Fruit fly (Drosophila melanogaster): ENCODE results near the gene NELF-B.

Gene NELF-B

DNA sequence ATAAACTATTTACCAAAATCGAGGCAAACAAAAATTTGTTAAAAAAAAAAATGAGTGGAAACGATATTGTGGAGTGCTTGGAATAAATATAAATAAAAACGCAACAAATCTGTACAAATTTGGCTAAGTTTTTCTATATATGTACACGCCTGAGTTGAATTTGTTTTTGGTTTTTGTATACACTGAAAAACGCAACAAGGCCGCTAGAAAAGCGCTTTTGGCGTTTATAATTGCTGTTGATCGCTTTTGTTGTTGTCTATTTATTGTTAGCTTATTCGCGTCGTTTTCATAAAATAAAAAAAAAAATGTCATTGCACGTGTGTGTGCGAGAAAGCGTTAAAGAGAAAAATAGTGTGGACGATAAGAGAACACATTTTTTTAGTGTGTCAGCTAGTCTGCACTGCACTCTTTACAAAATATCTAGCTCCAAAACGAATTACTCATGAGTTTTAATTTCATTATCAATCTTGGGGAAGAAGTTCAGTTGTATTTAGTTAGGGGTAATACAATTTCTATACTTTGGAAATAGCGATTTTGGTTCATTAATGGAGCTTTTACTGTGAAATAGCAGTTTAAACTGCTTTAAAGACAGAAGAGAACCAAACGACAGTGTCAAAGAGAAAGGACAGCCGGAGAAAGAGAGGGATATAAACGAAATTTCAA lies 32.6 kb downstream of the NELF-B start:
- TF ChIP-seq Dll (optimal IDR thresholded peaks at IDR 0.05) (no peak), usp (GFP tag; optimal IDR thresholded peaks at IDR 0.05) (no peak), EcR (GFP tag; optimal IDR thresholded peaks at IDR 0.05) (no peak), pan (optimal IDR thresholded peaks at IDR 0.05) (no peak), psq (optimal IDR thresholded peaks at IDR 0.05) (no peak), CG8478 (optimal IDR thresholded peaks at IDR 0.05) (no peak)

DNA sequence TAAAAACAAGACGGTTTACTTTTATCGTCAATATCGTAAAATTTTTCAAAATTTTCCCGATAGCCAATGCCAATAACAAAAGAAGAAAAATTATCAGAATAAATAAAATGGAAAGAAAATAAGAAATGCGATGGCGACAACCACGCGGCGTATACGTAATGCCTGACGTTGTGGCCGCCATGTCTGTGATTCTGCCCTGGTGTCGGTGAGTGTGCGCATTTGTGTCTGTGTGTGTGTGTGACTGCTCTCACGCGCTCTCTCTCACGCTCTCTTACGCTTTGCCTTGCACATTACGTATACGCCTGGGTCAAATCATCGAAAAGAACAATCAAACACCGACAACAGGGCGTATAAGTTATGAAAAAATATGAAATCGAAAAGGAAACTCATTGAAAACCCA lies 33.3 kb downstream of the NELF-B start:
- TF ChIP-seq pan (optimal IDR thresholded peaks at IDR 0.05) (no peak), Dll (optimal IDR thresholded peaks at IDR 0.05) (peak; percentile 75)

DNA sequence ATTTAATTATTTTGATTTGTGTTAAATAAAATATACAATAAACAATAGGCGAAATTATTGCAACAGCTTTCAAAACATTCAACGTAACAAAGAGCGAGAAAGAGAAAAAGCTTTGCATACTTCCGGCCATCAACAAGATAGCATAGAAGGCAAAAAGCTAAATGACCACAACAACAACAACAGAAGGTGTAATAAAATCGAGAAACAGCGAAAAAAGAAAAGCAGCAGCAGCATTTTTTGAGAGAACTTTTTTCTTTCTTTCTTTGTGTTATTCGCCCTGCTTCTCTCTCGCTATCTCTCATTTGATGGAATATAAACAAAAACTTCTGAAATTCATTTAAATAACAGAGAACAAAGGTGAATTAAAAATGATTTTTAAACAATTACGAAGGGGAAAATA lies 34.0 kb downstream of the NELF-B start:
- no peak for TF ChIP-seq EcR (GFP tag; optimal IDR thresholded peaks at IDR 0.05)

DNA sequence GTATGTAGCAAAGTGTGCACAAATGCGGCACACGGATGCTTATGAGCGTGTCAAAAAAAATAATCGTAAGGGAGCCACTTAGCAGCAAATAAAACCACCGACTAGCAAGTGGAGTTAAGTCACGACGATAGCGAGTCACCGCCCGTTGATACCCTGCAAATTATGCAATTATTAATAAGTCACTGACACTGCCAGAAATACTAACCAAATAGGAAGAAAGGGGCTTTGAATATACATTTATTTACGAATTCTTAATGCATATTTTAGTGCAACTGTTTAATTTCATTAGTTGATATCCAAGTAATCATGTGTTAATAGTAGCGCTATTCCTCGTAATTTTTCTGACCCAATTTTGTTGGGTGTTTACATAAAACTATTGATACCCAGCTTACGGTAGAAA lies 34.7 kb downstream of the NELF-B start:
- TF ChIP-seq usp (GFP tag; optimal IDR thresholded peaks at IDR 0.05) (no peak), pan (optimal IDR thresholded peaks at IDR 0.05) (no peak), Dll (optimal IDR thresholded peaks at IDR 0.05) (no peak), psq (optimal IDR thresholded peaks at IDR 0.05) (no peak), EcR (GFP tag; optimal IDR thresholded peaks at IDR 0.05) (no peak), CG8478 (optimal IDR thresholded peaks at IDR 0.05) (no peak)

DNA sequence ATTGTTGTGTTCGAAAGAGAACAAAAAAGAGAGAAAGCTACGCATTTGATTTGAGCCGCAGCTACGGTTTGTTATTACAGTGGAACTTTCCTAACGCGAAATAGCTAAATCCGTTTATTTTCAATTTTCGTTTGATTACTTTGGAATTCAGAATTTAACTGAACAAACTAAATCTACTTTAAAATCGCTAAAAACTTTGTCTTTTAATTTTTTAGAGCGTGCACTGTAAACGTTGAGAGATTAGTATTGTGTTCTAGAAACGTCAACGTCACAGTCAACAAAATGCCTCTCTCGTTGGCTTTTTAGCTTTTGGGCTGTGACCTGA lies 35.5 kb downstream of the NELF-B start:
- no peak for TF ChIP-seq Dll (optimal IDR thresholded peaks at IDR 0.05)
- no peak for TF ChIP-seq psq (optimal IDR thresholded peaks at IDR 0.05)
- no peak for TF ChIP-seq CG8478 (optimal IDR thresholded peaks at IDR 0.05)
- TF ChIP-seq pan (optimal IDR thresholded peaks at IDR 0.05), result no peak
- no peak for TF ChIP-seq EcR (GFP tag; optimal IDR thresholded peaks at IDR 0.05)
- TF ChIP-seq usp (GFP tag; optimal IDR thresholded peaks at IDR 0.05), result no peak

DNA sequence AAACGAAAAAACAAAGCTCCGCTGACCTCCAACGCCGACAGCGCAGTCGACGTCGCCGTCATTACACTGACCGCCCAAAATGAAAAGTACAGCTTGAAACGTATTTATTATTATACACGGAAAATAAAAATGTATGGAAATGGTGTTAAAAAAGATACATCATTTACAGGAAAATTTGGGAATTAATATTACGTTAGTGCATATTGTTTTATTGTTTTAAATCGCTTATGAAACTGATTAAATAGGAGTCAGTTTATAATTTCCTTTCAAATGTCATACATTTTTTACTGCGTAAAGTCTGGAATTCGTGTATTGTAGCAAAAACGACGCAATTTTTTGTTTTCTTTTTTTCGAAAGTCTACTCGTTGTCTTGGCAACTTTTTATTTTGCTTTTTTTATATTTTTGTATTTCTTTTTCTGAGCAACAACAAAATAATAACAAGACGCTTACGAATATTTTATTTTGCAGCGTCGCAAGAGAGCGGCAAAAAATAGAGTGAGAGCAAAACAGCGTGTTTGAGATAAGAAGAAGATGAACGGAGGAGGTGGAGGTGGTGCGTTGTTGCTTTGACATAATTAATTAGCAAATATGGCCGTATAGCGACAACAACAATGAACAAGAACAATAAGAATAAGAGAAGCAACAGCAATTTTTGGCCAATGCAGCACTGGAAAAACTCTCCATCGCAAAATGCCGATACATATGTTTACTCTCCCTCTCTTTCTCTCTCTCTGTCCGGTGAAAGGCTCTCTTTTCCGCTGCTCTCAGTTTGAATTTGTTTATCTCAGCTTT lies 36.0 kb downstream of the NELF-B start:
- TF ChIP-seq psq (optimal IDR thresholded peaks at IDR 0.05) (no peak), Dll (optimal IDR thresholded peaks at IDR 0.05) (peak; percentile 54), CG8478 (optimal IDR thresholded peaks at IDR 0.05) (no peak), usp (GFP tag; optimal IDR thresholded peaks at IDR 0.05) (no peak), EcR (GFP tag; optimal IDR thresholded peaks at IDR 0.05) (no peak), pan (optimal IDR thresholded peaks at IDR 0.05) (no peak)

DNA sequence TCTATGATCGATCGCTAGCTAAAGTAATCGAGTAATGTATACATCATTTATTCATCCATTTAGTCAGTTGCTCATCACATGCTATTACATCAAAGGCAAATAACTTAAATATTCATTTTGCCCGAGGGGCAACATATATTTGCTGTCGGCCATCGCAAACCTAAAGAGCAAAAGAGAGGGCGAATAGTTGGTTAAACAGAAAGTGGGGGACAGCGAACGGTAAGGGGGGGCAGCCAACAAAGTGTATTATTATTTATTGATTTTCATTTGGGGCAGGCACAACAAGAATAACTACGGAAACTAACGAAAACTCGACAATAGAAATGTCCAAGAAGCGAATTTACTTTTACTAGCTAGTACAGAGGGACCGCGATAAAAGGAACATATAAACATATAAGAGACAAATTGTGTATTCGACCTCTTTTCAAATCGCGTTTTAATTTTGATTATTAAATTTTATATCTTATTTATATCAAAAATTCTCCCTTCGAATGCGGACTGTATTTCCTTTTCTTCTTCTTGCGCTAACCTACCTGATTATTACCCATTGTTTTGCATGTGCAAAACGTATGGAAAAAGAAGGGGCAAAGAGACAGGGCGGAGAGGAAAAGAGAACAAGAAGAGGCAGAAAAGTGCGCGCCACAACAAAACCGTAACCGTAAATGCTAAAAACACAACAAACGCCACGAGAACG lies 36.8 kb downstream of the NELF-B start:
- no peak for TF ChIP-seq psq (optimal IDR thresholded peaks at IDR 0.05)
- no peak for TF ChIP-seq CG8478 (optimal IDR thresholded peaks at IDR 0.05)
- TF ChIP-seq EcR (GFP tag; optimal IDR thresholded peaks at IDR 0.05), result no peak
- TF ChIP-seq pan (optimal IDR thresholded peaks at IDR 0.05), result no peak
- no peak for TF ChIP-seq Dll (optimal IDR thresholded peaks at IDR 0.05)
- TF ChIP-seq usp (GFP tag; optimal IDR thresholded peaks at IDR 0.05), result no peak

DNA sequence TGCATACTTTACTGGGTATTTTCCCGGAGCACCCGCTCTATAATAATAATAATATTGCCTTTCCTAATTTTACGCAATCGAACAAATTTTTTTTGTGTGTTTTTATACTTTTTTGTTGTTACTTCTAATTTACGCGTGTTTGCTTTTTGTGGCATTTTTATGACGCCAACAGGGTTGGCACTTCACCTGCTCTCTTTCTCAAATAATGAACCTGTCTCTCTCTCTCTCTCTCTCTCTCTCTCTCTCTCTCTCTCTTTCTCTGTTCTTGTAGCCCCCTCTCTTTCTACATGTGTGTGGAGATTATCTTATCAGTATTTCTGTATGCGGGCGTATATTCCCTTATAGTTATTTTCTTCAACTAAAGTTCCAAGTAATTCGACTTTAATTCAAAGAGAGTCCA lies 37.5 kb downstream of the NELF-B start:
- TF ChIP-seq Dll (optimal IDR thresholded peaks at IDR 0.05) (no peak), psq (optimal IDR thresholded peaks at IDR 0.05) (no peak), usp (GFP tag; optimal IDR thresholded peaks at IDR 0.05) (no peak), EcR (GFP tag; optimal IDR thresholded peaks at IDR 0.05) (no peak), pan (optimal IDR thresholded peaks at IDR 0.05) (no peak), CG8478 (optimal IDR thresholded peaks at IDR 0.05) (no peak)

DNA sequence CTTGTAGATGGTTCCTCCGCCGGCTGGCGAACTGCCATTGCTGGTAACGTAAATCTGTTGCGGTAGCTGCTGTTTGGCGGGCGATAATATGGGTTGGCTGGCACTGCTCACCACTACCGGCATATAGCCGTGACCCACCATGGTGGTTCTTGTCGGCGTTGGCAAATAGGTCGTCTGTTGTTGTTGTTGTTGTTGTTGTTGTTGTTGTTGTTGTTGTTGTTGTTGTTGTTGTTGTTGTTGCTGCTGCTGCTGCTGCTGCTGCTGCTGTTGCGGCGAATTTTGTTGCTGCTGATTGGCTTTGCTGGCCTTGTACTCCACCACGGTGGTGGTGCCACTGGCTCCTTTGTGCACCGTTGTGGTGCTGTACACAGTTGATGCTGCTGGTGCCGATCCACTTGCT lies 39.3 kb downstream of the NELF-B start:
- TF ChIP-seq Dll (optimal IDR thresholded peaks at IDR 0.05) (no peak), EcR (GFP tag; optimal IDR thresholded peaks at IDR 0.05) (no peak), usp (GFP tag; optimal IDR thresholded peaks at IDR 0.05) (no peak), CG8478 (optimal IDR thresholded peaks at IDR 0.05) (no peak), pan (optimal IDR thresholded peaks at IDR 0.05) (no peak), psq (optimal IDR thresholded peaks at IDR 0.05) (no peak)

DNA sequence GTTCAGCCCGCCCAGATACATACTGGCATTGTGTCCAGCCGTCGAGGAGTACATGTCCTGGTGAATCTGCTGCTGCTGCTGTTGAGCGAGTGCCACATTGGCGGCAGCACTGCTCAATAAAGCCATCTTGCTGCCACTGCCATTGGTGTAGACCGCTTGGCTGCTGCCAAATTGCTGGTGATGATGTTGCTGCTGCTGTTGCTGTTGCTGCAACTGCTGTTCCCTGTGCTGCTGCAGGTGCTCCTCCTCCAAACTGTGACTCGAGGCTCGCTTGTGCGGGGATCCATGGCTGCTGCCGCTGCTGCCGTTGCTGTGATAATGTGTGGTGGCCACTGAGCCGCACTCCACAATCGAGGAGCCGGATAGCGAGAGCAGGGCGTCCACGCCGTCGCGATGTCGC lies 42.1 kb downstream of the NELF-B start:
- TF ChIP-seq pan (optimal IDR thresholded peaks at IDR 0.05) (no peak), psq (optimal IDR thresholded peaks at IDR 0.05) (no peak), Dll (optimal IDR thresholded peaks at IDR 0.05) (no peak), EcR (GFP tag; optimal IDR thresholded peaks at IDR 0.05) (no peak), CG8478 (optimal IDR thresholded peaks at IDR 0.05) (no peak), usp (GFP tag; optimal IDR thresholded peaks at IDR 0.05) (no peak)

DNA sequence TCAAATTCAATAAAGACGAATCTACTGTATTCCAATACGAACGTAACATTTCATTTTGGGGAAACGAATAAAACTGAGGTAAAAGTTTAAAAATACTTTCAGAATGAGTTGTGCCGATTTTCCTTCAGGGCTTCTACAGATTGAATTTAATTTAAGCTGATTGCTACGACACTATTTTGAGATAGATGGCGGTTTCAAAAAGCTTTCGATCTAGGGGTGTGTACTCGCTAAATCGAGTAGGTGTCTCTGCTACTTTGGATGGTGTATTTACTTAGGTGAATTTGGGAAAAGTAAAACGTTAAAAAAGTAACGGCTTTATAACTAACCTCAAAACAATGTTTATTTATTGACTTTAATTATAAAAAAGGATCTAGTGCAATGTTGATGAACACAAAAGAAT lies 49.3 kb downstream of the NELF-B start:
- TF ChIP-seq Dll (optimal IDR thresholded peaks at IDR 0.05) (no peak), psq (optimal IDR thresholded peaks at IDR 0.05) (no peak), CG8478 (optimal IDR thresholded peaks at IDR 0.05) (no peak), usp (GFP tag; optimal IDR thresholded peaks at IDR 0.05) (no peak), pan (optimal IDR thresholded peaks at IDR 0.05) (no peak), EcR (GFP tag; optimal IDR thresholded peaks at IDR 0.05) (no peak)

DNA sequence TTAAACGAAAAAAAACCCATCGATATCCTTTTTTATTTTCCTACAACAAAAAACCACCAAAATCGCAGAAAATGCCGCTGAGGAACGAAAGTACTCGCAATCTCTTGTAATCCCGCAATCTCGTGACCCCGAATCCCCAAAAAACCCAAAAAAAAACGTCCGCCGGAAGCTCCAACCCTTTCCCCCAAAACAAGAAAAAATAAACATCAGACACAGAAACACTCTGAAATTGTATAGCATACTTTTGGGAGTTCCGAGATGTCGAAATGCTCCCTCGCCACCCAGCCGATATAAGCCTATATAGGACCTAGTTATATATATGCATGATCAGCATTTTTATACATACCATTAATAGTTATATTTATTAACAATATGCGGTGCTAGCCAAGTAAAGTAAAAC lies 51.3 kb downstream of the NELF-B start:
- TF ChIP-seq usp (GFP tag; optimal IDR thresholded peaks at IDR 0.05) (no peak), pan (optimal IDR thresholded peaks at IDR 0.05) (no peak), psq (optimal IDR thresholded peaks at IDR 0.05) (no peak), EcR (GFP tag; optimal IDR thresholded peaks at IDR 0.05) (no peak)

Data from whole organism.